Worm (Caenorhabditis elegans) whole organism, midembryonic: Measurements from ENCODE around the gene msp-59.

Experiments
- cog-1 ChIP-seq: sonication (generic microtip); optimal IDR thresholded peaks from 2 replicates; lab custom pipeline; 2016; ENCODE audit warnings: missing genetic modification characterization, missing compliant biosample characterization
- flt-1 ChIP-seq: fragments of 200-800 bp; sonication (Bioruptor generic); IDR thresholded peaks from 2 replicates; pipeline ENCODE4 v1.3.6; 2022; ENCODE audit warnings: missing genetic modification characterization, missing compliant biosample characterization
- klf-2 ChIP-seq: fragments of 200-800 bp; sonication (Bioruptor generic); conservative IDR thresholded peaks from 2 replicates; pipeline ENCODE4 v1.3.6; 2022; ENCODE audit warnings: missing genetic modification reagents, missing genetic modification characterization, missing compliant biosample characterization
- med-1 ChIP-seq: sonication (generic microtip); optimal IDR thresholded peaks from 2 replicates; lab custom pipeline; 2017; ENCODE audit warnings: missing genetic modification characterization, mild to moderate bottlenecking, missing compliant biosample characterization, antibody characterized with exemption, missing genetic modification reagents; ENCODE audit not compliant: insufficient read depth
- ref-1 ChIP-seq: fragments of 200-800 bp; sonication (Bioruptor generic); conservative IDR thresholded peaks from 2 replicates; pipeline ENCODE4 v1.3.6; 2022; ENCODE audit warnings: missing genetic modification reagents, missing genetic modification characterization, missing compliant biosample characterization
- tab-1 ChIP-seq: fragments of 200-800 bp; sonication (Bioruptor generic); IDR thresholded peaks from 2 replicates; pipeline ENCODE4 v1.3.6; 2022; ENCODE audit warnings: missing genetic modification characterization, missing compliant biosample characterization
- ztf-23 ChIP-seq: fragments of 200-800 bp; sonication (Bioruptor generic); IDR thresholded peaks from 2 replicates; pipeline ENCODE4 v1.3.6; 2022; ENCODE audit warnings: missing genetic modification reagents, missing genetic modification characterization, missing compliant biosample characterization
- ztf-29 ChIP-seq: fragments of 200-800 bp; sonication (Bioruptor generic); IDR thresholded peaks from 2 replicates; pipeline ENCODE4 v1.3.6; 2022; ENCODE audit warnings: missing genetic modification reagents, missing genetic modification characterization, missing compliant biosample characterization

DNA sequence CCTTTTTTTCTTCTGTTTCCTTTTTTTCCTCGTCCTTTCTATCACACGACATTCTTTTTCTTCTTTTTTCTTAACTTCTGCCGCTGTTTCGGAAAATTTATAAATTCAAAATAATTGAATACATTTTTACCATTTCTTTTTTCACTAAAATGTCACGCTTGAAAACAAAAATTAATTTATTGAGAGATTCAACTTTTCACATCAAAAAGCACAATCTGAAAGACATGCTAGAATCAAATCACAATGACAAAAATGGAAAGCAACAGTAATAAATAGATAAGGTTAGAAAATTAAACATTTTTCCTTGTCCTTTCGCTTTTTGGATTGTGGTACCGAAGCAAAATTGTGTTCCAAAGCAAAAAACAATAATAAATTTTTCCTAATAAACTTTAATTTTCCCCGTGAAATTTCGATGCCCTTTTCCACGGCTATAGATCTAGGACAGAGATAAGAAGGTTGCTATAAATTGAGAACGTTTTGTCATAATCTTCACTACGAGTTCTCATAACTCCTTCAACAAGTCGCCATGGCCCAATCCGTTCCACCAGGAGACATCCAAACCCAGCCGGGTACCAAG is 15.4 kb downstream of the msp-59 start, which contains the start of the genes ZK354.6 and msp-113:
- TF ChIP-seq flt-1 (GFP tag; lab: Robert Waterston, UW) (no peak), ztf-29 (GFP tag; lab: Robert Waterston, UW) (no peak), tab-1 (no peak), cog-1 (tag; lab: Kevin White, UChicago) (no peak), ref-1 (GFP tag; lab: Robert Waterston, UW) (no peak), med-1 (GFP tag; lab: Kevin White, UChicago) (no peak), klf-2 (GFP tag; lab: Robert Waterston, UW) (no peak), ztf-23 (GFP tag; lab: Robert Waterston, UW) (no peak)
